Worm (Caenorhabditis elegans) whole organism, dauer: ENCODE data around the gene ZK1128.7.

ENCODE experiments used
- unc-62 ChIP-seq: sonication (generic microtip); optimal IDR thresholded peaks from 2 replicates; lab custom pipeline; 2017; ENCODE audit warnings: missing biosample characterization, missing genetic modification reagents, missing genetic modification characterization

The ZK1128.7 gene

DNA sequence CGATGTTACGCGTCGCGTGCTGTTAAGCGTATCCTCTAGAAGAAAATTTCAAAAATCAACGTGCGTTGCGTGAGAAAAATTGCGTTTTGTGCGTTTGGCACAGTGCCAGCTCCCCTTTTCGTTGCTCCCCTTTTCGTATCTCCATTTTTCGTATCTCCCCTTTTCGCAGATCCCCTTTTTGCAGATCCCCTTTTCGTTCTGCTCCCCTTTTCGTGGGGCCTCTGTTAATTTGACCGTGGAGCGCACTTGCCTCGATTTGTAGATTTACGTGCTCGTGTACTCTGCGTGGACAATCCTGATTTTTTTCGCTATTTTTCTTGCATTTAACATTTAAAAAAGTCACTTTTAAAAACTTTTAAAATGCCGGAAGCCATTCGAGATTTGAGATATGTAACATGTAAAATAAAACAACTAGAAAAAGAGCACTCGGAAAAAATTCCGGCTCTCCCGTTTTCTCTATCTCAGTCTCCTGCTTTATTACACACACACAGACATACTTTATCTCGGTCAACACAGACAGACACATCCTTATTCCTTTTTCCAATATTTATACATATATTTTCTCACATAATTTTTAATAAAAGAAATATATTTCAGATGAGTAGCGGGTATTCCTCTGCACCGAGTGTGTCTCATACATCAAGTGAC, 13.1 kb upstream of the ZK1128.7 start, which contains the start of gene ttll-4:
Gene ttll-4, plus strand, starts transcription at position 598 of the 648 bp plus-strand sequence.
- TF ChIP-seq unc-62 (GFP tag; lab: Kevin White, UChicago): no peak

DNA sequence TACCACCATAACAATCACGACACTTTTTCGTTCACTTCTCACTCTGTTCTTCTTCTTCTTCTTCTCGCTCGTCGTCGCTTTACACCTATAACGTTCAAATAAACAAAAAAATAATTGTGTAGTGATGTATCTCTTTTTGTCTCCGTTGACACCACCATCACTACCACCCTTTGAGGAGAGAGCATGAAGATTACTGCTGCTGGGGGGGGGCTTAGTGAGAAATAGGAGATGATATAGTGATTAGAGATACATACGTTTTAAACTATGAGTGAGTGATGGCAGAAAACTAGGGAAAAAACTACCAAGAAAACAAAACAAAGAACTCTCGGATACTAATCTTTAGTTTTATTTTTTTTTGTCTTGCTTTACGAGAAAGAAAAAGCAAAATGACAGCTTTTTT, 10.4 kb upstream of the ZK1128.7 start:
- TF ChIP-seq unc-62 (GFP tag; lab: Kevin White, UChicago): no peak

DNA sequence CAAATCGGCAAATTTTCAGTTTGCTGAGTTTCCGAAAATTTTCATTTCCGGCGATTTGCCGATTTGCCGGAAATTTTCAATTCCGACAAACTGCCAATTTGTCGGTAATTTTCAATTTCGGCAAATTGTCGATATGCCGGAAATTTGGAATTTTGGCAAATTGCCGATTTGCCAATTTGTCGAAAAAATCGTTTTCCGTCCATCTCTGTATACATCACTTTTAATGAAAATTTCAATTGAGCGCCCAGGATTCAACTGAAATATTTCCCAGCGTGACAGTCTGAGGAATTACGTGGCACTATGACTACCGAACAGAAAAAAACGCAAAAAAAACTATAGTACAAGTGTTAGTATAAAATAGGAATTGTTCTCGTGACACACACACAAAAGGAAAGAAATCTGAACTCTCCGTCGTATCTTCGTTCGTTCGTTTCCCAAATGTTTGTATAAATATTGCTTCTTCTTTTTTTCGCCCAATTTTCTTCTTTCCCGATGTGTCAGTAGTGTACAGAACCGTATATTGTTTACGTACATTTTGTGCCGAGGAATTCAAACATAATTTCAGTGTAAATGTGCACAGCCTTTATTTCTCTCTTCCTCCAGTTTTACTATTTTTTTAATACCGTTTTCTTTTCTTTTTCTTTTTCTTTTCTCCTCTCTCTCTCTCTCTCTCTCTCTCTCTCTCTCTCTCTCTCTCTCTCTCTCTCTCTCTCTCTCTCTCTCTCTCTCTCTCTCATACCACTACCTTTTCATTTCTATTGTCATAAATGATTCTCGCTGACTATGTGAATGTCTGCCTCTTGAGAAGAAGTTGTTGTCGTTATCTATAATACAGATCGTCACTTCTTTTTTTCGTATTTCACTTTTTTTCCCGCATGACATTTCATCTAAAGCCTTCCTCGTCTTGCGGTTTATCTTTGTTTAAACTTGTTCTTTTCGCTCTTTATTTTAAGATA, 4.0 kb upstream of the ZK1128.7 start:
- TF ChIP-seq unc-62 (GFP tag; lab: Kevin White, UChicago): no peak

DNA sequence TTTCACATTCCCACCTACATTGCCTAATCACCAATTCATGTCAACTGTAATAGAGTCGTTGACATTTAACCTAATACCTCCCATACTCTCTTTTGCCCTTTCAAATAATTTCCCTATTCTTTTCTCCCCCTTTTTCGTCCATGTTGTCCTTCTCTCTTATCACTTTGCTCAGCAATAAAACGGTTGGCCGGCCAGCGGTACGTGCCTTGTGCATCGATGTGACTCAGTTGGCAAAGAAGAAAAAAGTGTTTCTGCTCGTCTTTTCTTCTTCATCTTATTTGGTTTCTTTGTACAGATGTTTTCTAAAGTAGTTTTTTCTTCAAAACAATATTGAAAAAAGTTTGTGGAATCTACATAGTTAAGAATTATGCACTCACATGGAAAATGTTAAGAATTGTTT, 2.3 kb upstream of the ZK1128.7 start:
- TF ChIP-seq unc-62 (GFP tag; lab: Kevin White, UChicago): no peak

DNA sequence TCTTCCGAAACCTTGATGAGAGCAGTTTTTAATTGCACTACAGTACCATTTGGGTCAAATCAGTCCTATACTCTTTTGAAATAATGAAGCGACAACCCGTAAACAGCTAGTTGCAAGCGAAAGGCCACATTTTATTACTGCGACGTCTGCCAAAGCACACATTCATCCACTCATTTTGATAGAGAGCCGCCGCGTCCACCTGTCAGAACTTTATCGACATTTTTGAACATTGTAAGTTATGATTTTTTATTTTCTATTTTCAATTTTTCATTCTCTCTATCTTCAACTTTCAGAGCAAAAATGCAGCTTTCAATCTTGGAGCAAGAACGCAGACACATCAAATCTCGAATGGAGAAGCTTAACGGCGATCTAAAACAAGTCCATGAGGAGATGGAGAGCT, 3.9 kb downstream of the ZK1128.7 start, which contains the start of gene K08E5.6:
Gene K08E5.6, plus strand, starts transcription at position 301 of the 400 bp plus-strand sequence.
- no peak for TF ChIP-seq unc-62 (GFP tag; lab: Kevin White, UChicago)

DNA sequence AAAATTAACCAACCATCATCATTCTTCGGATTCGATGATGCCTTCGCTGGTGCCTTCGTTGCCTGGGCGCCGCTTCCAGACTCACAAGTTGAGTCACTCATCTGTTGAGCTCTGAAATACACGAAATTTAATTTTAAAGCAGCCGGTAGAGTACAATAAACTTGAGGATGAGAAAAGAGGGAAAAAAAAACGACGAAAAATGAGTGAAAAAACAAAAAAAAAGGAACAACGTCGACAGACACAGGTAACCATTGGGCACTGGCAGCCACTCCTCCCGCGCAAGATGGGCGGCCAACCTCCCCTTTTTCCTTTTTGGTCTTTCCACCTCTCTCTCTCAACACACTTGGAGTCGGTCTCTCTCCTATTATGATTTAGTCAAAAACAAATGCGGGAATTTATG, 9.9 kb downstream of the ZK1128.7 start, which contains the start of gene K08E5.1:
Gene K08E5.1, minus strand, starts transcription at position 101 of the 400 bp plus-strand sequence.
- TF ChIP-seq unc-62 (GFP tag; lab: Kevin White, UChicago): no peak

DNA sequence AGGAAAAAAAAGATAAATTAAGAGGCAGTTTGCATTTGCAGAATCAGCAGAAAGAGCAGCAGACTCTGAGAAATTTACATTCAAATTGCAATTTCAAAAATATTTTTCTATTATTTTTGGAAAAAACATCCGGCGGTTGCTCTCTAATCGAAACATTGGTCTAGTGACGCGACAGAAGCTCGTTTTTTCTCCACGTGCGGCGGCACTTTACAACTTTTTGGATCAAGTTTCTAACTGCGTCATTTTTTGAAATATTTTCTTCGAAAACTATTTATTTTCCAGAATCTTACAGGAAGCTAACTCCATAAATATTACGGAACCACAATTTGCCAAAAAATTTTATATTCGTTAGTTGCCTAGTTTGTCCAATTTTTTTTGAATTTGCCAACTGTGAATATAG, 13.1 kb downstream of the ZK1128.7 start:
- no peak for TF ChIP-seq unc-62 (GFP tag; lab: Kevin White, UChicago)

DNA sequence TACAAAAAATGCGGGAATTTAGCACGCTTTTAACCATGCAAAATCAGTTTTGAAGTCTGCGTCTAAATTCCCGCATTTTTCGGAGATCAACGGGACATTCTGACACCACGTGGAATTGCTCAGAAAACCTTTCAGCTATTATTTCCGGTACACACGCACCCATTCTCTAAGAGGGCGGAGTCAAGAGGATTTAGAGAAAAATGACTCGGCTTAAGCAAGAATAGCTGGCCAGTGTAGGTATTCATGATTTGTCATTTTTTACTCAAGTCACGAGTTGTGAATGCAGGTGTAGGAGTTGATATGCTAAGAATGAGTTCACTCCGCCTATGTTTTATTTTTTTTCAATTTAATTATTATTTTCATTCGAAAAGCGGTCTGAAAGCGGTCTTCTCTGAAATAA, 13.9 kb downstream of the ZK1128.7 start:
- no peak for TF ChIP-seq unc-62 (GFP tag; lab: Kevin White, UChicago)

DNA sequence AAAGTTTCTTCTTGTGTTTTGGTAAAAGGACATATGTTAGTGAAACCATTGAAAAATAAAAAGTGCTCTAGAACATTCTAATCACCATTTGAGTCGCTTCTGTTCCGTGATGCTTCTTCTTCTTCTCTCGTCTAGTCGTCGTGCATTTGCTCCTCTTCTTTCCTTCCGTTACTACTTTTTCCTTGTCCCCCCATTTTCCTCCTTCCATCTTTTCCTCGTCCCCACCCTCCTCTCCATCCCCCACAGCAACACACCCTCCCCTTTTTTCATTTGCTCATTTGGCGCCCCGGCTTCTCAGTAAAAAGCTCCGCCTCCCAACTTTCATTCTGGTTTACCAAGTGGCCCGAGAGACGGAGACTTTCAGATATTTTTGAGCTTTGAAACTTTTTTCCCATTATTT, 14.9 kb downstream of the ZK1128.7 start:
- no peak for TF ChIP-seq unc-62 (GFP tag; lab: Kevin White, UChicago)

DNA sequence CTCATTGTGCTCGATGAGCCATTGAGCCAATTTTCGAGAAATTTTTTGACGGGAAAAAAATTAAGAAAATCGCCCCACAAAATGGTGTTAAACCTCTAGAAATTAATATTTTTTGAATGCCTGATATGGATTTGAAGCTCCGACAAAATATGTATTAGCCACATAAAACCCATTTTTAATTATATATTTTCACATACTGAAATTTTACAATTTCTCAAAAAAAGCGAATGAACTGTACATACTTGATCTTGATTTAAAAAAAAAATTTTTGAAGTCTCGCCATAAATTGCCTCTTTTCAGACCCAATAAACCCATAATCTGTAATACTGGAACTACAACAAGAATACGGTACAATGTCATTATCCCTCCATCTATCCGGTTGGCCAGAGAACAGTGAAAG, 15.7 kb downstream of the ZK1128.7 start, which contains the start of gene nac-3:
Gene nac-3, plus strand, starts transcription at position 301 of the 400 bp plus-strand sequence.
- TF ChIP-seq unc-62 (GFP tag; lab: Kevin White, UChicago): no peak

DNA sequence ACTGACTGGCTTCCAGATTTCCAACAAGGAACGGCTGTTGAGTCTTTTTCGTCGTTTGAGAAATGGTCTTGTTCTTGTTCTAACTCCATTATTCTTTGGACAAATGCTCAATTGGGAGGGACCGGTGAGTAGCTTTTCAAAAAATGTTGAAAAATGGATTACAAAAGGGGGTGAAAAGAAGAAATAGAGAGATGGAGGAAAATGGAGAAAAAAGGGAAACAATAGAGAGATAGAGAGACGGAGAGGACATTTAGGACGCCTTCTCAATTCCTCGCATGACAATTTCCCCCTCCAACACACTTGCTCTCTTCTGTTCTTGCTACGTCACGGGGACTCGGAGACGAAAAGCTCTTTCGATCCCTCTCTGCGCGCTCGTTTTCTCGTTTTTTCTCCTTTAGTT, 16.2 kb downstream of the ZK1128.7 start:
- TF ChIP-seq unc-62 (GFP tag; lab: Kevin White, UChicago): no peak

DNA sequence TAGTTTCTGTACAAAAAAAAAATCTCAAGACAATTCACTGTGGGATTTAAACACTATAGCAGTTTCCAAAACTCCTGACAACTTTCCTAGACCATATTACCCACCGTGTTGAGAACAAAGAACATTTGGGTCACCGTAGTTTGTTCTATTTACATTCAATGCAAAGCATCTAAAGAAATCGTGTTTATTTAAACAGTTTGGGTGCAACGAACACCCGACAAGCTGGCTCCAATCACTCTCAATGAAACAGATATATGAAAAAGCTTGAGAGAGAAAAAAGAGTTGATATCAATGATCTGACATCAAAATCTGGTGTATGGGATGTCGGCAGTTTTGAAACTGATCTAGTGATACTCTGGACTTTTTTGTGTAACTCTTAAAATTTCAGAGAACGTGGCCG, 18.2 kb downstream of the ZK1128.7 start:
- no peak for TF ChIP-seq unc-62 (GFP tag; lab: Kevin White, UChicago)

DNA sequence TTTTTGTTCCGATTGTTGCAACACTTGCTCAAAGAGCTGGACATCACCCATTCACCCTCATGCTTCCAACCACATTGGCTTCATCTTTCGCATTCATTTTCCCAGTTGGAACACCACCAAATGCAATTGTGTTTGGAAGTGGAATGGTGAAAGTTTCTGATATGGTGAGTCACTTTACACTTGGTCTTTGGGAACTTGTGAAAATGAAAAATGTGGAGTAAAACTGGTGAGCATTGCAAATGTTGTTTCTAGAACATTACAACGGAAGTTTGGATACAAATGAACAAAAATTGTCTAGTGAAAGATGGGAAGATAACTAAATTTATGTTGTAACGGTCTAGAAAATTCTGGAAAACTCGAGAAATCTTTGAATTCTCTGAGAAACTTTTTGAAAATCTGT, 19.5 kb downstream of the ZK1128.7 start:
- TF ChIP-seq unc-62 (GFP tag; lab: Kevin White, UChicago): no peak

DNA sequence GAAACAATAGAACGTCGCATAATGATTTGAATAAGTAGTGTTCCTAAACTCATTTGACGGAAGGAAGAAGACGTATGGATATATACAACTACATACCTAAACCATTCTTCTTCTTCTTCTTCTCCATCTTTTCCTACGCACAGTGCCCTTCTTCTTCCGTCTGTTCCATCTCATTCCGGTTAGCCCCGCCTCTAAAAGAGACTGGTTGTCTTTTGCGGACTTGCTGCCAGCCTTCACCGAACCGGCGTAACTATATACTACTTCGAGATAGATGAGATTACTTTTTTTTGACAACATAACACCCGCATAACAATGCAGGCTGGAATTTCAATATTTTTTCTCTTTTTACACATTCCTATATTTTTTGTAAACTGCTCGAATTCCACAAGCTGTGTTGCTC, 23.6 kb downstream of the ZK1128.7 start, which contains the start of the genes K08E5.5 and mua-3:
Gene K08E5.5, minus strand, starts transcription at position 101 of the 400 bp plus-strand sequence.
Gene mua-3, plus strand, starts transcription at position 313 of the 400 bp plus-strand sequence.
- TF ChIP-seq unc-62 (GFP tag; lab: Kevin White, UChicago): no peak

DNA sequence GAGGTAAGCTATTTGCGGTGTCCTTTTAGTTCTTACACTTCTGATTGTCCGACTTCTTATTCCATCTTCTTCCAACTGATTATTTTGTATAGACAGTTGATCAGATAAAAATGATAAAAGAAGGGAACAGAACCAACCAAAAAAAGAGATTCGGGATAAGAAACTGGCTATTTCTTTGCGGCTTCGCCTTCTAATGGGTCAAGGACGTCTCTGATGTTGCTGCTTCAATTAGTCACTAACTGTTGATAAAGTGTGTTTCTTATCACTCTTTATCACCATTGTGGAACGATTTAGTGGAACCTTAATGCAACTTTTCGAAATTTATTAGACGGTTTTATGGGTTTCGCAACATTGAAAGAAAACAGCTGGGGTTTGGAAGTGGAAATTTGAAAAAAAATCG, 33.5 kb downstream of the ZK1128.7 start:
- no peak for TF ChIP-seq unc-62 (GFP tag; lab: Kevin White, UChicago)

DNA sequence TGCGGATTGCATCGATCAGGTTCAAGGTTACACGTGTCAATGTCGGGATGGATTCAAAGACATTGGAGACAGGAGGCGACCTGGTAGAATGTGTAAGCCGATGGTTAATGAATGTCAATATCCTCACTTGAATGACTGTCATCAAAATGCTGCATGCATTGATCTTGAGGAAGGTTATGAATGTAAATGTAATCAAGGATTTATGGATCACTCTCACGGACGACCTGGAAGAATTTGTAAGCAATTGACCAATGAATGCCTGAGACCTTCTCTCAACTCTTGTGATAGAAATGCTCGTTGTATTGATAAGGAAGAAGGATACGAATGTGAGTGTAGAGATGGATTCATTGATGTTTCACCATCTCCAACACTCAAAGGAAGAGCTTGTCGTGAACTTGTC, 41.2 kb downstream of the ZK1128.7 start:
- TF ChIP-seq unc-62 (GFP tag; lab: Kevin White, UChicago): no peak
